Worm (Caenorhabditis elegans) whole organism, L1 larva: Measurements from ENCODE around the gene F10E9.5.

Source experiments
- C34B4.2 ChIP-seq: sonication (generic microtip); optimal IDR thresholded peaks from 2 replicates; lab custom pipeline; 2017; ENCODE audit warnings: mild to moderate bottlenecking, missing genetic modification characterization, missing compliant biosample characterization
- F16B12.6 ChIP-seq: fragments of 150-350 bp; optimal IDR thresholded peaks from 2 replicates; lab custom pipeline; 2014; ENCODE audit warnings: missing biosample characterization, missing genetic modification characterization
- Y116A8C.19 ChIP-seq: sonication (generic microtip); optimal IDR thresholded peaks from 2 replicates; lab custom pipeline; 2016; ENCODE audit warnings: missing compliant biosample characterization, missing genetic modification characterization, borderline replicate concordance
- ama-1 ChIP-seq: fragments of 150-350 bp; optimal IDR thresholded peaks from 2 replicates; lab custom pipeline; 2014
- blmp-1 ChIP-seq: fragments of 150-350 bp; optimal IDR thresholded peaks from 2 replicates; lab custom pipeline; 2014; ENCODE audit warnings: missing biosample characterization, missing genetic modification characterization
- ceh-63 ChIP-seq: fragments of 200-800 bp; sonication (Bioruptor generic); optimal IDR thresholded peaks from 2 replicates; lab custom pipeline; 2018; ENCODE audit warnings: mild to moderate bottlenecking, missing genetic modification characterization, missing compliant biosample characterization
- ceh-82 ChIP-seq, 3 experiments: fragments of 150-350 bp in 1 of 3; sonication (generic microtip) in 2 of 3; optimal IDR thresholded peaks; 2 replicates each; lab custom pipeline; 2014 to 2017; ENCODE audit warnings: missing biosample characterization in 3 of 3, missing genetic modification characterization in 3 of 3
- ces-1 ChIP-seq: fragments of 150-350 bp; optimal IDR thresholded peaks from 2 replicates; lab custom pipeline; 2014; ENCODE audit warnings: missing biosample characterization, missing genetic modification reagents, missing genetic modification characterization
- dpl-1 ChIP-seq, 3 experiments: fragments of 150-350 bp in 2 of 3; sonication (generic microtip) in 1 of 3; optimal IDR thresholded peaks; 2 replicates each; lab custom pipeline; 2014 to 2017; ENCODE audit warnings: missing biosample characterization in 3 of 3, missing genetic modification characterization in 3 of 3, missing genetic modification reagents in 3 of 3
- dsc-1 ChIP-seq: sonication (generic microtip); optimal IDR thresholded peaks from 2 replicates; lab custom pipeline; 2016; ENCODE audit warnings: mild to moderate bottlenecking, missing genetic modification characterization, missing compliant biosample characterization
- efl-3 ChIP-seq: fragments of 200-800 bp; sonication (Bioruptor generic); optimal IDR thresholded peaks from 2 replicates; lab custom pipeline; 2018; ENCODE audit warnings: mild to moderate bottlenecking, missing genetic modification characterization, missing compliant biosample characterization
- elt-2 ChIP-seq: sonication (generic microtip); optimal IDR thresholded peaks from 2 replicates; lab custom pipeline; 2016; ENCODE audit warnings: missing genetic modification characterization, mild to moderate bottlenecking, inconsistent platforms, missing compliant biosample characterization, missing genetic modification reagents
- elt-3 ChIP-seq, 6 experiments: fragments of 150-350 bp in 1 of 6; sonication (generic microtip); optimal IDR thresholded peaks; 2 replicates each; lab custom pipeline; 2017 to 2018; ENCODE audit warnings: missing biosample characterization in 6 of 6, missing genetic modification characterization in 6 of 6, inconsistent platforms in 1 of 6
- ets-5 ChIP-seq: fragments of 200-800 bp; sonication (Bioruptor generic); IDR thresholded peaks from 2 replicates; pipeline ENCODE4 v1.3.6; 2022; ENCODE audit warnings: missing genetic modification characterization, missing compliant biosample characterization
- fkh-10 ChIP-seq: sonication (generic microtip); optimal IDR thresholded peaks from 2 replicates; lab custom pipeline; 2017; ENCODE audit warnings: missing biosample characterization, missing genetic modification reagents, missing genetic modification characterization
- fkh-4 ChIP-seq: sonication (generic microtip); optimal IDR thresholded peaks from 2 replicates; lab custom pipeline; 2016; ENCODE audit warnings: missing compliant biosample characterization, missing genetic modification characterization, borderline replicate concordance
- fkh-8 ChIP-seq: sonication (generic microtip); optimal IDR thresholded peaks from 2 replicates; lab custom pipeline; 2016; ENCODE audit warnings: mild to moderate bottlenecking, missing genetic modification characterization, missing compliant biosample characterization
- fos-1 ChIP-seq: fragments of 150-350 bp; optimal IDR thresholded peaks from 2 replicates; lab custom pipeline; 2014; ENCODE audit warnings: missing biosample characterization, missing genetic modification characterization
- hlh-17 ChIP-seq: fragments of 200-800 bp; sonication (Bioruptor generic); optimal IDR thresholded peaks from 2 replicates; lab custom pipeline; 2018; ENCODE audit warnings: missing genetic modification characterization, mild to moderate bottlenecking, missing compliant biosample characterization, moderate library complexity, borderline replicate concordance
- hlh-4 ChIP-seq: sonication (generic microtip); optimal IDR thresholded peaks from 2 replicates; lab custom pipeline; 2016; ENCODE audit warnings: mild to moderate bottlenecking, missing genetic modification characterization, missing compliant biosample characterization
- lin-13 ChIP-seq: fragments of 150-350 bp; optimal IDR thresholded peaks from 2 replicates; lab custom pipeline; 2014; ENCODE audit warnings: missing biosample characterization, missing genetic modification reagents, missing genetic modification characterization
- lin-14 ChIP-seq: fragments of 200-800 bp; sonication (Bioruptor generic); optimal IDR thresholded peaks from 2 replicates; lab custom pipeline; 2018; ENCODE audit warnings: mild to moderate bottlenecking, missing genetic modification characterization, moderate library complexity, missing compliant biosample characterization
- lir-3 ChIP-seq: sonication (generic microtip); optimal IDR thresholded peaks from 2 replicates; lab custom pipeline; 2016; ENCODE audit warnings: mild to moderate bottlenecking, missing genetic modification characterization, moderate library complexity, missing compliant biosample characterization; ENCODE audit not compliant: poor library complexity
- lsy-2 ChIP-seq, 2 experiments: fragments of 150-350 bp; optimal IDR thresholded peaks; 2 replicates each; lab custom pipeline; 2014; ENCODE audit warnings: missing biosample characterization in 2 of 2, missing genetic modification characterization in 2 of 2
- mab-9 ChIP-seq: fragments of 200-800 bp; sonication (Bioruptor generic); IDR thresholded peaks from 2 replicates; pipeline ENCODE4 v1.3.6; 2022; ENCODE audit warnings: missing genetic modification reagents, missing genetic modification characterization, missing compliant biosample characterization
- mef-2 ChIP-seq: fragments of 150-350 bp; optimal IDR thresholded peaks from 2 replicates; lab custom pipeline; 2014; ENCODE audit warnings: missing biosample characterization, missing genetic modification characterization
- mep-1 ChIP-seq: fragments of 150-350 bp; optimal IDR thresholded peaks from 2 replicates; lab custom pipeline; 2014; ENCODE audit warnings: missing biosample characterization, missing genetic modification characterization
- nhr-11 ChIP-seq: fragments of 150-350 bp; optimal IDR thresholded peaks from 2 replicates; lab custom pipeline; 2014; ENCODE audit warnings: missing biosample characterization, missing genetic modification characterization
- nhr-19 ChIP-seq: fragments of 200-800 bp; sonication (Bioruptor generic); conservative IDR thresholded peaks from 2 replicates; pipeline ENCODE4 v1.3.6; 2022; ENCODE audit warnings: missing genetic modification characterization, missing compliant biosample characterization
- nhr-20 ChIP-seq: sonication (generic microtip); optimal IDR thresholded peaks from 2 replicates; lab custom pipeline; 2016; ENCODE audit warnings: mild to moderate bottlenecking, missing genetic modification characterization, missing compliant biosample characterization
- nhr-237 ChIP-seq: fragments of 150-350 bp; optimal IDR thresholded peaks from 2 replicates; lab custom pipeline; 2014; ENCODE audit warnings: missing biosample characterization, missing genetic modification characterization
- nhr-47 ChIP-seq: sonication (generic microtip); optimal IDR thresholded peaks from 2 replicates; lab custom pipeline; 2016; ENCODE audit warnings: mild to moderate bottlenecking, missing genetic modification characterization, moderate library complexity, missing compliant biosample characterization
- nhr-71 ChIP-seq: sonication (generic microtip); optimal IDR thresholded peaks from 2 replicates; lab custom pipeline; 2016; ENCODE audit warnings: mild to moderate bottlenecking, missing genetic modification characterization, moderate library complexity, missing compliant biosample characterization
- nhr-76 ChIP-seq: sonication (generic microtip); optimal IDR thresholded peaks from 2 replicates; lab custom pipeline; 2017; ENCODE audit warnings: missing biosample characterization, missing genetic modification characterization
- nhr-77 ChIP-seq: fragments of 150-350 bp; optimal IDR thresholded peaks from 2 replicates; lab custom pipeline; 2014; ENCODE audit warnings: missing biosample characterization, missing genetic modification characterization
- pax-3 ChIP-seq: fragments of 200-800 bp; sonication (Bioruptor generic); optimal IDR thresholded peaks from 2 replicates; lab custom pipeline; 2018; ENCODE audit warnings: mild to moderate bottlenecking, missing genetic modification characterization, moderate library complexity, missing compliant biosample characterization
- pqm-1 ChIP-seq: sonication (generic microtip); optimal IDR thresholded peaks from 3 replicates; lab custom pipeline; 2017; ENCODE audit warnings: missing biosample characterization, missing genetic modification characterization
- rnt-1 ChIP-seq: sonication (generic microtip); optimal IDR thresholded peaks from 2 replicates; lab custom pipeline; 2016; ENCODE audit warnings: mild to moderate bottlenecking, missing genetic modification characterization, moderate library complexity, missing compliant biosample characterization
- snpc-4 ChIP-seq: fragments of 150-350 bp; optimal IDR thresholded peaks from 2 replicates; lab custom pipeline; 2014; ENCODE audit warnings: missing biosample characterization, missing genetic modification characterization
- sox-4 ChIP-seq: sonication (generic microtip); optimal IDR thresholded peaks from 2 replicates; lab custom pipeline; 2016; ENCODE audit warnings: missing genetic modification characterization, missing compliant biosample characterization
- swsn-7 ChIP-seq: sonication (generic microtip); optimal IDR thresholded peaks from 2 replicates; lab custom pipeline; 2016; ENCODE audit warnings: missing genetic modification characterization, missing compliant biosample characterization
- tbx-2 ChIP-seq: sonication (generic microtip); optimal IDR thresholded peaks from 2 replicates; lab custom pipeline; 2016; ENCODE audit warnings: missing genetic modification characterization, missing compliant biosample characterization
- unc-130 ChIP-seq: fragments of 150-350 bp; optimal IDR thresholded peaks from 2 replicates; lab custom pipeline; 2017; ENCODE audit warnings: missing biosample characterization, missing genetic modification characterization, inconsistent platforms
- unc-86 ChIP-seq: sonication (generic microtip); optimal IDR thresholded peaks from 2 replicates; lab custom pipeline; 2016; ENCODE audit warnings: missing genetic modification characterization, missing compliant biosample characterization
- vab-15 ChIP-seq: sonication (generic microtip); optimal IDR thresholded peaks from 2 replicates; lab custom pipeline; 2017; ENCODE audit warnings: missing genotype, mild to moderate bottlenecking, missing genetic modification characterization, missing compliant biosample characterization
- zip-4 ChIP-seq: fragments of 200-800 bp; sonication (Bioruptor generic); optimal IDR thresholded peaks from 2 replicates; lab custom pipeline; 2018; ENCODE audit warnings: mild to moderate bottlenecking, missing genetic modification characterization, moderate library complexity, missing compliant biosample characterization
- ztf-11 ChIP-seq, 2 experiments: sonication (generic microtip); optimal IDR thresholded peaks; 2 replicates each; lab custom pipeline; 2016 to 2017; ENCODE audit warnings: missing genetic modification characterization in 2 of 2, missing biosample characterization in 1 of 2, missing compliant biosample characterization in 1 of 2

F10E9.5 gene

DNA sequence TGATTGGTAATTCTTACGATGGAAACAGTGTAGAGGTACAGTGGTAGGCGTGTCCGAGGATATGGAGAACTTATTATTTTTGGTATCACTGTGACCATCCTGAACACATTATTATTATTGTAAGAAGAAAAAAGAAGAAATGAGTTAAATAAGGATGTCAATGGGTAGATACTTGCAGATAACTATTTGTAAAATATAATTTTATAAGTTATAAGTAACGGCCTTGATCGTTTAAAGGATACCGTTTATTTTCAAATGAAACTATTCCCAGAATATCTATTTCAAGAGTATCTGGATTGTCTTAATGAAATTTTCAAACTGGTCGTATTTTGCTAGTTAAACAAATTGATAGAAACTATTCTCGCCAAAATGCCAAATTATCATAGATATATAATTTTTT is 12.8 kb downstream of the F10E9.5 start, which contains the start of gene F10E9.10:
Gene F10E9.10 (minus strand): TSS at position 101 of the 400 bp plus-strand sequence.
- TF ChIP-seq pqm-1 (tag; lab: Kevin White, UChicago), result no peak

DNA sequence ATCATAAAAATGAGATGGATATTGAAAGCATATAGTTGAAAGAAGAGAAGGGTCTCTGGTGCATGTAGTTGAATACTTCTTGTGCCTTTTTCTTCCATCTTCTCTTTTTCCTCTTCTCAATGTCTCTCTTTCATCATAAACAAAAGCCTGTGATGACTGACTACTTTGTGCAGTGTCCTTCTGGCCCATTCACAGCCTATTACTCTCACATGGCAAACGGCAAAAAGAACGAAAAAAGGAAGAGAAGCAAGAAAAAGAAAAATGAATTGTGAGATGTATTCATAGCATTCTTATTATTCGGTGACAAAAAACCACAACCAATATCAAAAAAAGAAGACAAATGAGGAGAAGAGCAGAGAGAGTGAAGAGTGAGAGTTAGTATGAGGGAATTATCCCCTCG is 13.8 kb downstream of the F10E9.5 start:
- TF ChIP-seq fkh-8 (tag; lab: Kevin White, UChicago) (peak; percentile 36), dsc-1 (peak; percentile 49), lsy-2 (tag; optimal IDR thresholded peaks at IDR 0.05; lab: Kevin White, UChicago) (peak in 1 of 2 experiments; percentile 14), ets-5 (GFP tag; lab: Robert Waterston, UW) (no peak), nhr-19 (GFP tag; lab: Robert Waterston, UW) (no peak), dpl-1 (GFP tag; optimal IDR thresholded peaks at IDR 0.05; lab: Kevin White, UChicago) (peak in 1 of 3 experiments; percentile 18), lin-14 (peak; percentile 57)
- TF ChIP-seq, all 84 proteins: peak for 5

DNA sequence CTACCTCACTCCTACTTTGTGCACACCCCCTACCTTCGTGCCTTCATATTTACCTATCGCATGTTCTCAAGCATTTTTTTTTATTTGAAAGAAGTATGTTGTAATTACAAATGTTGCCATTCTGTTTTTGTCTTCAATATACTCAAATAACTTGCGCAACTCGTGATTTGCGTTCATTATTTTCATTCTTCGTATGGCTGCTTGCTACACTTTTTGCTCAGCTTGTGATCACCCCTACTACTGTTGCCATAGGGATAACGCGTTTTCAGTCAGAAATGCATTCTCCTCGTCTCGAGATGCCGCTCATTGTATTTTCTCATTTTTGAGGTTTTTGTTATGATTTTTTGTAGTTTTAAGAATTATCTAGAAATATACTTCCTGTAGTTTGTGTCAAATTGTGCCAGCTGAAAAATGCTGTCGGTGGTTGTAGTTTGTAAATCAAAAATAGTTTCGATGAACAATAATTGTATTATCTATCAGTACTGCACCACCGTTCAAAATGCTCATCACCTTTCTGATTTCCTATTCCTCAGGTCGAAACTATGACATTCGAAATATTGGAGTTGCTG is 15.3 kb downstream of the F10E9.5 start, which contains the start of gene F10E9.1:
Gene F10E9.1 (plus strand): TSS at position 519 of the 569 bp plus-strand sequence.
- TF ChIP-seq pax-3 (tag; lab: Kevin White, UChicago) (no peak), fkh-4 (tag; lab: Kevin White, UChicago) (no peak), rnt-1 (tag; lab: Kevin White, UChicago) (no peak), mep-1 (tag; lab: Kevin White, UChicago) (no peak), nhr-47 (peak; percentile 54), dsc-1 (peak; percentile 14), F16B12.6 (no peak), elt-3 (tag; optimal IDR thresholded peaks at IDR 0.05; lab: Kevin White, UChicago) (no peak), snpc-4 (tag; lab: Kevin White, UChicago) (no peak), nhr-76 (tag; lab: Kevin White, UChicago) (no peak), nhr-20 (tag; lab: Kevin White, UChicago) (peak; percentile 10), mab-9 (GFP tag; lab: Robert Waterston, UW) (no peak), efl-3 (GFP tag; lab: Kevin White, UChicago) (no peak), elt-2 (tag; lab: Kevin White, UChicago) (no peak), nhr-71 (peak; percentile 67), fkh-10 (GFP tag; lab: Kevin White, UChicago) (no peak), swsn-7 (peak; percentile 17), dpl-1 (GFP tag; optimal IDR thresholded peaks at IDR 0.05; lab: Kevin White, UChicago) (no peak), fkh-8 (tag; lab: Kevin White, UChicago) (peak; percentile 100), lsy-2 (tag; optimal IDR thresholded peaks at IDR 0.05; lab: Kevin White, UChicago) (no peak), lin-13 (GFP tag; lab: Kevin White, UChicago) (no peak), vab-15 (tag; lab: Kevin White, UChicago) (no peak), mef-2 (tag; lab: Kevin White, UChicago) (no peak), hlh-4 (tag; lab: Kevin White, UChicago) (no peak), sox-4 (no peak), ces-1 (no peak), ztf-11 (tag; optimal IDR thresholded peaks at IDR 0.05; lab: Kevin White, UChicago) (no peak), pqm-1 (tag; lab: Kevin White, UChicago) (no peak), lin-14 (peak; percentile 20), unc-86 (no peak), C34B4.2 (no peak), ama-1 (lab: Kevin White, UChicago) (no peak), zip-4 (GFP tag; lab: Kevin White, UChicago) (no peak), hlh-17 (no peak), unc-130 (tag; lab: Kevin White, UChicago) (no peak), ceh-82 (tag; optimal IDR thresholded peaks at IDR 0.05; lab: Kevin White, UChicago) (no peak), ceh-63 (no peak), lir-3 (no peak), Y116A8C.19 (tag; lab: Kevin White, UChicago) (no peak), nhr-11 (tag; lab: Kevin White, UChicago) (peak; percentile 48), fos-1 (no peak), nhr-77 (tag; lab: Kevin White, UChicago) (no peak), nhr-237 (no peak), blmp-1 (tag; lab: Kevin White, UChicago) (no peak), tbx-2 (tag; lab: Kevin White, UChicago) (no peak)
